Worm (Caenorhabditis elegans) whole organism, young adult: ENCODE results near the gene ZK1067.3.

Source experiments
- C06A6.2 ChIP-seq: fragments of 200-800 bp; sonication (Bioruptor generic); conservative IDR thresholded peaks from 2 replicates; pipeline ENCODE4 v1.3.6; 2022; ENCODE audit warnings: missing genetic modification characterization, missing compliant biosample characterization
- F49E8.2 ChIP-seq: sonication (generic microtip); optimal IDR thresholded peaks from 3 replicates; lab custom pipeline; 2017; ENCODE audit warnings: missing genetic modification characterization, mild to moderate bottlenecking, missing compliant biosample characterization, antibody characterized with exemption, moderate library complexity; ENCODE audit not compliant: insufficient read depth
- aptf-3 ChIP-seq: fragments of 200-800 bp; sonication (Bioruptor generic); IDR thresholded peaks from 2 replicates; pipeline ENCODE4 v1.3.6; 2022; ENCODE audit warnings: missing genetic modification characterization, missing compliant biosample characterization
- him-1 ChIP-seq: sonication (generic microtip); optimal IDR thresholded peaks from 2 replicates; lab custom pipeline; 2016; ENCODE audit warnings: missing genotype, missing genetic modification reagents, missing genetic modification characterization, missing compliant biosample characterization
- madf-10 ChIP-seq: sonication (generic microtip); optimal IDR thresholded peaks from 2 replicates; lab custom pipeline; 2016; ENCODE audit warnings: mild to moderate bottlenecking, missing genetic modification characterization, missing compliant biosample characterization
- pha-4 ChIP-seq: fragments of 150-350 bp; sonication (generic microtip); optimal IDR thresholded peaks from 2 replicates; lab custom pipeline; 2014; ENCODE audit warnings: missing biosample characterization, missing genetic modification reagents, missing genetic modification characterization
- sea-2 ChIP-seq: fragments of 200-800 bp; sonication (Bioruptor generic); IDR thresholded peaks from 2 replicates; pipeline ENCODE4 v1.3.6; 2022; ENCODE audit warnings: missing genetic modification characterization, missing compliant biosample characterization
- somi-1 ChIP-seq: fragments of 200-800 bp; sonication (Bioruptor generic); optimal IDR thresholded peaks from 2 replicates; lab custom pipeline; 2018; ENCODE audit warnings: mild to moderate bottlenecking, missing genetic modification characterization, missing compliant biosample characterization
- unc-62 ChIP-seq: fragments of 150-350 bp; optimal IDR thresholded peaks from 2 replicates; lab custom pipeline; 2014; ENCODE audit warnings: missing biosample characterization, missing genetic modification reagents, missing genetic modification characterization
- ztf-25 ChIP-seq: fragments of 200-800 bp; sonication (Bioruptor generic); IDR thresholded peaks from 2 replicates; pipeline ENCODE4 v1.3.6; 2022; ENCODE audit warnings: missing genetic modification reagents, missing genetic modification characterization, missing compliant biosample characterization

DNA sequence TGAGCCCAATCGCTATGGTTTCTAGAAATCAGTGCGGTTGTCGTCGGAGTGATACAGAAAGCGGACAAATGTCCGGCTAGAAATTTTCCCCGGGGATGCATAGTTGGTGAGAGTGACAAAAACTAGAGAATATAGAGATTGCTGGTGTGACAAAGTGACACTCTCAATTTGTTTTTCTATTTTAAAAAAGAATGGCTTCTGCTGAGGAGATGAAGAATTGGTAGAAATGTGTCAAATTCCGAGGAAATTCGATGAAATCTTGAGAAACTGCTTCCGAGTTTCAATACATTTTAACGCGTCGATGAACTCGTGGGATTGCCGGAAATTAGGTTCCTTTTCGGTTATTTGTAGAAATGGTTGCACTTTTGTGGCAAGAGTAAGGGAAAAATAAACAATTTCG lies 28.9 kb upstream of the ZK1067.3 start, which contains the start of gene twk-4:
- TF ChIP-seq F49E8.2 (tag; lab: Kevin White, UChicago) (no peak), aptf-3 (GFP tag; lab: Robert Waterston, UW) (no peak), pha-4 (no peak), madf-10 (tag; lab: Kevin White, UChicago) (no peak), him-1 (tag; lab: Kevin White, UChicago) (no peak), C06A6.2 (GFP tag; lab: Robert Waterston, UW) (no peak), sea-2 (GFP tag; lab: Robert Waterston, UW) (no peak), ztf-25 (GFP tag; lab: Robert Waterston, UW) (no peak), somi-1 (no peak), unc-62 (GFP tag; lab: Kevin White, UChicago) (no peak)
